Fruit fly (Drosophila melanogaster) whole organism, embryonic: ENCODE data around the gene CG14326.
A peak's percentile ranks its signal among the peaks of the same experiment; 100 is the strongest.

Experiments
- Atf6 ChIP-seq: fragments of 200-800 bp; sonication (Bioruptor generic); IDR thresholded peaks from 2 replicates; pipeline ENCODE4 v1.3.6; 2022; ENCODE audit warnings: missing biosample characterization, missing genetic modification characterization
- Bgb ChIP-seq: fragments of 200-800 bp; sonication (Bioruptor generic); IDR thresholded peaks from 2 replicates; pipeline ENCODE4 v1.3.6; 2022; ENCODE audit warnings: missing biosample characterization, missing genetic modification characterization; ENCODE audit not compliant: partially characterized antibody
- CG11085 ChIP-seq: fragments of 200-800 bp; sonication (Bioruptor generic); IDR thresholded peaks from 2 replicates; pipeline ENCODE4 v1.3.6; 2022; ENCODE audit warnings: missing biosample characterization, missing genetic modification characterization
- CG12659 ChIP-seq: fragments of 200-800 bp; sonication (Bioruptor generic); optimal IDR thresholded peaks from 3 replicates; lab custom pipeline; 2017; ENCODE audit warnings: mild to moderate bottlenecking, missing biosample characterization, missing genetic modification reagents, missing genetic modification characterization
- CG12769 ChIP-seq: fragments of 200-800 bp; sonication (Bioruptor generic); optimal IDR thresholded peaks from 2 replicates; lab custom pipeline; 2019; ENCODE audit warnings: missing biosample characterization, mild to moderate bottlenecking, missing genetic modification characterization, moderate library complexity
- CG14667 ChIP-seq: fragments of 200-800 bp; sonication (Bioruptor generic); IDR thresholded peaks from 2 replicates; pipeline ENCODE4 v1.3.6; 2022; ENCODE audit warnings: missing biosample characterization, missing genetic modification characterization
- CG14860 ChIP-seq: fragments of 200-800 bp; sonication (Bioruptor generic); IDR thresholded peaks from 3 replicates; pipeline ENCODE4 v1.3.6; 2022; ENCODE audit warnings: missing biosample characterization, missing genetic modification characterization; ENCODE audit not compliant: partially characterized antibody
- CG15601 ChIP-seq: fragments of 200-800 bp; sonication (Bioruptor generic); optimal IDR thresholded peaks from 3 replicates; lab custom pipeline; 2019; ENCODE audit warnings: missing biosample characterization, mild to moderate bottlenecking, missing genetic modification characterization, moderate library complexity
- CG1603 ChIP-seq: fragments of 200-800 bp; sonication (Bioruptor generic); optimal IDR thresholded peaks from 2 replicates; lab custom pipeline; 2019; ENCODE audit warnings: missing biosample characterization, mild to moderate bottlenecking, missing genetic modification characterization, moderate library complexity
- CG16815 ChIP-seq: fragments of 200-800 bp; sonication (Bioruptor generic); optimal IDR thresholded peaks from 3 replicates; lab custom pipeline; 2017; ENCODE audit warnings: missing biosample characterization, mild to moderate bottlenecking, missing genetic modification characterization
- CG17359 ChIP-seq: fragments of 200-800 bp; sonication (Bioruptor generic); optimal IDR thresholded peaks from 3 replicates; lab custom pipeline; 2018; ENCODE audit warnings: missing biosample characterization, mild to moderate bottlenecking, missing genetic modification characterization, moderate library complexity
- CG17361 ChIP-seq: fragments of 200-800 bp; sonication (Bioruptor generic); IDR thresholded peaks from 3 replicates; pipeline ENCODE4 v1.3.6; 2022; ENCODE audit warnings: missing biosample characterization, missing genetic modification characterization
- CG17612 ChIP-seq: fragments of 200-800 bp; sonication (Bioruptor generic); IDR thresholded peaks from 2 replicates; pipeline ENCODE4 v1.3.6; 2022; ENCODE audit warnings: missing biosample characterization, missing genetic modification characterization
- CG1832 ChIP-seq: fragments of 200-800 bp; sonication (Bioruptor generic); optimal IDR thresholded peaks from 2 replicates; lab custom pipeline; 2017; ENCODE audit warnings: missing biosample characterization, mild to moderate bottlenecking, missing genetic modification characterization, inconsistent platforms
- CG2202 ChIP-seq: fragments of 200-800 bp; sonication (Bioruptor generic); optimal IDR thresholded peaks from 2 replicates; lab custom pipeline; 2018; ENCODE audit warnings: missing biosample characterization, mild to moderate bottlenecking, missing genetic modification characterization
- CG30403 ChIP-seq: fragments of 200-800 bp; sonication (Bioruptor generic); optimal IDR thresholded peaks from 3 replicates; lab custom pipeline; 2016; ENCODE audit warnings: missing biosample characterization, missing genetic modification characterization
- CG31388 ChIP-seq: fragments of 200-800 bp; sonication (Bioruptor generic); optimal IDR thresholded peaks from 2 replicates; lab custom pipeline; 2016; ENCODE audit warnings: missing biosample characterization, missing genetic modification characterization
- CG42726 ChIP-seq: fragments of 200-800 bp; sonication (Bioruptor generic); IDR thresholded peaks from 2 replicates; pipeline ENCODE4 v1.3.6; 2022; ENCODE audit warnings: missing biosample characterization, missing genetic modification characterization; ENCODE audit not compliant: partially characterized antibody
- CG4730 ChIP-seq: fragments of 200-800 bp; sonication (Bioruptor generic); IDR thresholded peaks from 2 replicates; pipeline ENCODE4 v1.3.6; 2022; ENCODE audit warnings: missing biosample characterization, missing genetic modification characterization
- CG4820 ChIP-seq: fragments of 200-800 bp; sonication (Bioruptor generic); optimal IDR thresholded peaks from 3 replicates; lab custom pipeline; 2016; ENCODE audit warnings: missing biosample characterization, missing genetic modification characterization
- CG8924 ChIP-seq: fragments of 200-800 bp; optimal IDR thresholded peaks from 3 replicates; lab custom pipeline; 2019; ENCODE audit warnings: missing biosample characterization, mild to moderate bottlenecking, missing genetic modification characterization, moderate library complexity
- Camta ChIP-seq: fragments of 200-800 bp; sonication (Bioruptor generic); optimal IDR thresholded peaks from 2 replicates; lab custom pipeline; 2016; ENCODE audit warnings: missing biosample characterization, missing genetic modification characterization
- Doc3 ChIP-seq: fragments of 200-800 bp; sonication (Bioruptor generic); IDR thresholded peaks from 3 replicates; pipeline ENCODE4 v1.3.6; 2022; ENCODE audit warnings: missing biosample characterization, missing genetic modification characterization; ENCODE audit not compliant: partially characterized antibody
- Eip74EF ChIP-seq, 2 experiments: fragments of 200-800 bp in 1 of 2; fragments of >200 bp in 1 of 2; sonication (Bioruptor generic) in 1 of 2; optimal IDR thresholded peaks; 2 replicates each; lab custom pipeline; 2017 to 2019; ENCODE audit warnings: missing biosample characterization in 2 of 2, missing genetic modification characterization in 2 of 2, mild to moderate bottlenecking in 1 of 2, moderate library complexity in 1 of 2
- Elba2 ChIP-seq: fragments of 200-800 bp; sonication (Bioruptor generic); optimal IDR thresholded peaks from 3 replicates; lab custom pipeline; 2016; ENCODE audit warnings: missing biosample characterization, missing genetic modification characterization
- H2.0 ChIP-seq: fragments of 200-800 bp; sonication (Bioruptor generic); IDR thresholded peaks from 2 replicates; pipeline ENCODE4 v1.3.6; 2022; ENCODE audit warnings: missing biosample characterization, missing genetic modification characterization
- Hmx ChIP-seq: fragments of 200-800 bp; sonication (Bioruptor generic); optimal IDR thresholded peaks from 2 replicates; lab custom pipeline; 2016; ENCODE audit warnings: missing biosample characterization, missing genetic modification characterization
- Lim3 ChIP-seq: fragments of 200-800 bp; sonication (Bioruptor generic); IDR thresholded peaks from 2 replicates; pipeline ENCODE4 v1.3.6; 2022; ENCODE audit warnings: missing biosample characterization, missing genetic modification characterization
- Max ChIP-seq: fragments of 200-800 bp; sonication (Bioruptor generic); optimal IDR thresholded peaks from 2 replicates; lab custom pipeline; 2016; ENCODE audit warnings: missing biosample characterization, mild to moderate bottlenecking, missing genetic modification characterization
- Sin3A ChIP-seq: fragments of >200 bp; optimal IDR thresholded peaks from 2 replicates; lab custom pipeline; 2018
- ara ChIP-seq: fragments of 200-800 bp; sonication (Bioruptor generic); IDR thresholded peaks from 2 replicates; pipeline ENCODE4 v1.3.6; 2022; ENCODE audit warnings: missing biosample characterization, missing genetic modification characterization
- cato ChIP-seq: fragments of 200-800 bp; sonication (Bioruptor generic); optimal IDR thresholded peaks from 2 replicates; lab custom pipeline; 2016; ENCODE audit warnings: missing biosample characterization, missing genetic modification characterization, borderline replicate concordance
- corto ChIP-seq: fragments of 200-800 bp; sonication (Bioruptor generic); optimal IDR thresholded peaks from 2 replicates; lab custom pipeline; 2016; ENCODE audit warnings: missing biosample characterization, mild to moderate bottlenecking, missing genetic modification characterization, moderate library complexity
- emc ChIP-seq: fragments of 200-800 bp; sonication (Bioruptor generic); optimal IDR thresholded peaks from 2 replicates; lab custom pipeline; 2016; ENCODE audit warnings: missing biosample characterization, missing genetic modification characterization
- eve ChIP-seq, 2 experiments: fragments of >200 bp; optimal IDR thresholded peaks; 2 replicates each; lab custom pipeline; 2017; ENCODE audit warnings: missing biosample characterization in 2 of 2, missing genetic modification characterization in 2 of 2
- fd64A ChIP-seq: fragments of 200-800 bp; sonication (Bioruptor generic); optimal IDR thresholded peaks from 3 replicates; lab custom pipeline; 2018; ENCODE audit warnings: missing biosample characterization, mild to moderate bottlenecking, missing genetic modification characterization
- gt ChIP-seq: fragments of 200-800 bp; sonication (Bioruptor generic); IDR thresholded peaks from 2 replicates; pipeline ENCODE4 v1.3.6; 2022; ENCODE audit warnings: missing biosample characterization, missing genetic modification characterization
- insv ChIP-seq, 2 experiments: fragments of 200-800 bp; sonication (Bioruptor generic); optimal IDR thresholded peaks; 3 replicates each; lab custom pipeline; 2016 to 2018; ENCODE audit warnings: missing biosample characterization in 2 of 2, missing genetic modification characterization in 2 of 2
- klu ChIP-seq: fragments of 200-800 bp; sonication (Bioruptor generic); IDR thresholded peaks from 2 replicates; pipeline ENCODE4 v1.3.6; 2022; ENCODE audit warnings: missing biosample characterization, missing genetic modification characterization
- knrl ChIP-seq: fragments of 200-800 bp; sonication (Bioruptor generic); IDR thresholded peaks from 3 replicates; pipeline ENCODE4 v1.3.6; 2022; ENCODE audit warnings: missing biosample characterization, missing genetic modification characterization; ENCODE audit not compliant: partially characterized antibody
- pan ChIP-seq, 4 experiments: fragments of >200 bp in 3 of 4; fragments of 200-800 bp in 1 of 4; sonication (Bioruptor generic) in 1 of 4; optimal IDR thresholded peaks in 3 of 4; IDR thresholded peaks in 1 of 4; 2 replicates each; pipeline versions ENCODE4 v1.3.6 to Lab custom; 2017 to 2022; ENCODE audit warnings: missing biosample characterization in 2 of 4, missing genetic modification characterization in 2 of 4, mixed read lengths in 1 of 4
- pfk ChIP-seq: fragments of 200-800 bp; sonication (Bioruptor generic); optimal IDR thresholded peaks from 2 replicates; lab custom pipeline; 2018; ENCODE audit warnings: missing biosample characterization, mild to moderate bottlenecking, missing genetic modification characterization, moderate library complexity
- psq ChIP-seq: fragments of 200-800 bp; sonication (Bioruptor generic); optimal IDR thresholded peaks from 2 replicates; lab custom pipeline; 2017; ENCODE audit warnings: missing biosample characterization, missing genetic modification characterization
- pzg ChIP-seq: fragments of 200-800 bp; sonication (Bioruptor generic); optimal IDR thresholded peaks from 3 replicates; lab custom pipeline; 2018; ENCODE audit warnings: missing biosample characterization, mild to moderate bottlenecking, missing genetic modification characterization, moderate library complexity
- sima ChIP-seq: fragments of 200-800 bp; sonication (Bioruptor generic); optimal IDR thresholded peaks from 2 replicates; lab custom pipeline; 2016; ENCODE audit warnings: missing biosample characterization, missing genetic modification characterization
- trem ChIP-seq: fragments of 200-800 bp; optimal IDR thresholded peaks from 3 replicates; lab custom pipeline; 2019; ENCODE audit warnings: missing biosample characterization, mild to moderate bottlenecking, missing genetic modification characterization, moderate library complexity
- twi ChIP-seq: fragments of 200-800 bp; optimal IDR thresholded peaks from 2 replicates; lab custom pipeline; 2019; ENCODE audit warnings: missing biosample characterization, mild to moderate bottlenecking, missing genetic modification characterization, moderate library complexity
- zfh1 ChIP-seq: fragments of 200-800 bp; sonication (Bioruptor generic); IDR thresholded peaks from 3 replicates; pipeline ENCODE4 v1.3.6; 2022; ENCODE audit warnings: missing biosample characterization, missing genetic modification characterization

Gene CG14326

dm6 chr3R:17646102-17647050 lies 27.5 kb downstream of the CG14326 start (continued):
- TF ChIP-seq sima (GFP tag; lab: Kevin White, UChicago) (no peak), CG17361 (GFP tag; lab: Robert Waterston, UW) (no peak), Eip74EF (GFP tag; optimal IDR thresholded peaks at IDR 0.05; lab: Kevin White, UChicago) (peak in 1 of 2 experiments; percentile 20), Camta (GFP tag; lab: Kevin White, UChicago) (no peak), Atf6 (GFP tag; lab: Robert Waterston, UW) (no peak), Sin3A (no peak), Elba2 (GFP tag; lab: Kevin White, UChicago) (no peak), H2.0 (GFP tag; lab: Robert Waterston, UW) (no peak), CG15601 (no peak), psq (GFP tag; lab: Kevin White, UChicago) (no peak), zfh1 (GFP tag; lab: Robert Waterston, UW) (no peak), ara (GFP tag; lab: Robert Waterston, UW) (peak; percentile 46; the same call in 1 of the 2 replicates), Bgb (peak; percentile 70), CG2202 (no peak), Max (no peak), cato (no peak), Hmx (GFP tag; lab: Kevin White, UChicago) (no peak), Doc3 (GFP tag; lab: Robert Waterston, UW) (no peak), CG12769 (no peak), CG4730 (GFP tag; lab: Robert Waterston, UW) (no peak), fd64A (GFP tag; lab: Kevin White, UChicago) (no peak), klu (no peak), trem (tag; lab: Kevin White, UChicago) (no peak), CG1832 (GFP tag; lab: Kevin White, UChicago) (no peak), CG14667 (no peak), CG14860 (GFP tag; lab: Robert Waterston, UW) (peak; percentile 54), CG8924 (no peak), CG31388 (GFP tag; lab: Kevin White, UChicago) (no peak), CG11085 (GFP tag; lab: Robert Waterston, UW) (no peak), CG1603 (tag; lab: Kevin White, UChicago) (no peak), pan (optimal IDR thresholded peaks at IDR 0.05; lab: Kevin White, UChicago) (no peak), pan (GFP tag; optimal IDR thresholded peaks at IDR 0.05 in 1 of 2, IDR thresholded peaks at IDR 0.05 in 1 of 2) (no peak), emc (GFP tag; lab: Kevin White, UChicago) (no peak), corto (GFP tag; lab: Kevin White, UChicago) (no peak), CG16815 (GFP tag; lab: Kevin White, UChicago) (no peak), CG17359 (tag; lab: Kevin White, UChicago) (peak; percentile 10), CG30403 (no peak), CG12659 (GFP tag; lab: Kevin White, UChicago) (no peak), Lim3 (GFP tag; lab: Robert Waterston, UW) (no peak), CG42726 (peak; percentile 64), insv (GFP tag; optimal IDR thresholded peaks at IDR 0.05; lab: Kevin White, UChicago) (no peak), gt (GFP tag; lab: Robert Waterston, UW) (no peak), pzg (no peak), eve (GFP tag; optimal IDR thresholded peaks at IDR 0.05; lab: Kevin White, UChicago) (peak in 1 of 2 experiments; percentile 11), CG17612 (GFP tag; lab: Robert Waterston, UW) (no peak), CG4820 (no peak), pfk (GFP tag; lab: Kevin White, UChicago) (peak; percentile 90), knrl (GFP tag; lab: Robert Waterston, UW) (peak; percentile 55; the same call in 2 of the 3 replicates), twi (tag; lab: Kevin White, UChicago) (no peak)
